Worm (Caenorhabditis elegans) whole organism, L4/young adult: ENCODE measurements around the gene T28F3.5.

Experiments
- dao-5 ChIP-seq: sonication (generic microtip); optimal IDR thresholded peaks from 2 replicates; lab custom pipeline; 2016; ENCODE audit warnings: missing genotype, missing genetic modification characterization, moderate library complexity, missing compliant biosample characterization
- him-1 ChIP-seq: sonication (generic microtip); optimal IDR thresholded peaks from 2 replicates; lab custom pipeline; 2016; ENCODE audit warnings: missing genotype, missing genetic modification reagents, missing genetic modification characterization, missing compliant biosample characterization

DNA sequence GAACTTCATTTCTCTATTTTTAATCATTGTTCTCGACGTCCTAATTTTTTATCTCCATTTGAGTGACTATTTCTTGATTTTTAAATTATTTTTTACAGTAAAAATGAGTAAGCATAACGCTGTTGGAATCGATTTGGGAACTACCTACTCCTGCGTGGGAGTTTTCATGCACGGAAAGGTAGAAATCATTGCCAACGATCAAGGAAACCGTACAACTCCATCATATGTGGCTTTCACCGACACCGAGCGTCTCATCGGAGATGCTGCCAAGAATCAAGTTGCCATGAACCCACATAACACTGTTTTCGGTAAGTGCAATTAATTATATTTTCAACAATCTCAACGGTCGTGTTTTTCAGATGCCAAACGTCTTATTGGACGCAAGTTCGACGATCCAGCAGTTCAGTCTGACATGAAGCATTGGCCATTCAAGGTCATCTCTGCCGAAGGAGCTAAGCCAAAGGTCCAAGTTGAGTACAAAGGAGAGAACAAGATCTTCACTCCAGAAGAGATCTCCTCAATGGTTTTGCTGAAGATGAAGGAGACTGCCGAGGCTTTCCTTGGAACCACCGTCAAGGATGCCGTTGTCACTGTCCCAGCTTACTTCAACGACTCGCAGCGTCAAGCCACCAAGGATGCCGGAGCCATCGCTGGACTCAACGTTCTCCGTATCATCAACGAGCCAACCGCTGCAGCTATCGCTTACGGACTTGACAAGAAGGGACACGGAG lies 15.6 kb upstream of the T28F3.5 start, which contains the start of gene hsp-1:
- TF ChIP-seq him-1 (no peak), dao-5 (no peak)
